Worm (Caenorhabditis elegans): Measurements from ENCODE around the gene far-2.

The far-2 gene

ce11 chrIII:9071372-9071771 is 10.3 kb upstream of the far-2 start, which contains the start of gene lin-12 (continued):
- no peak for TF ChIP-seq snpc-4 (GFP tag; optimal IDR thresholded peaks at IDR 0.05)
- TF ChIP-seq snpc-4 (tag; optimal IDR thresholded peaks at IDR 0.05) = no peak
- no peak for TF ChIP-seq C17E4.6 (GFP tag; IDR thresholded peaks at IDR 0.05)
- TF ChIP-seq F39B2.1 (GFP tag; IDR thresholded peaks at IDR 0.05) = no peak
- TF ChIP-seq hmg-1.2 (GFP tag; IDR thresholded peaks at IDR 0.05) = no peak

DNA sequence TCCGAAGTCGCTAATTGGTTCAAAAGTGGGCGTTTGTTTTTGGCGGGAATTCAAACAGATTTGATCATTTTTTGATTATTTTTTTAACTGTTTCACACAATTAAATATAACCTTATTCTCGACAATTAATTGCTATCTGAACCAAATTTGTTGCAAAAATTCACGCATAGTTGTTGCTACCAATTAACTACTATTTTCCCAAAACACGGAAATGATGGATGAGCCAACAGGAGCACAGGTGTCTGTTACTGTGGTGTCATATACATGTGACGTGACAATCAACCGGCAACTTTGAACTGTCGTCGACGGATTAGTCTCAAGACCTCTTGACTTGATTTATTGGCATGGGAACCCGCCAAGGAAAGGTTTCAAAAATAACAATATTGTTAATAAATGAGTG is 8.9 kb upstream of the far-2 start:
- TF ChIP-seq lin-26 (GFP tag; IDR thresholded peaks at IDR 0.05) (no peak), athp-1 (tag; optimal IDR thresholded peaks at IDR 0.05) (no peak), lsl-1 (GFP tag; optimal IDR thresholded peaks at IDR 0.05) (no peak), hlh-12 (tag; optimal IDR thresholded peaks at IDR 0.05) (no peak)

DNA sequence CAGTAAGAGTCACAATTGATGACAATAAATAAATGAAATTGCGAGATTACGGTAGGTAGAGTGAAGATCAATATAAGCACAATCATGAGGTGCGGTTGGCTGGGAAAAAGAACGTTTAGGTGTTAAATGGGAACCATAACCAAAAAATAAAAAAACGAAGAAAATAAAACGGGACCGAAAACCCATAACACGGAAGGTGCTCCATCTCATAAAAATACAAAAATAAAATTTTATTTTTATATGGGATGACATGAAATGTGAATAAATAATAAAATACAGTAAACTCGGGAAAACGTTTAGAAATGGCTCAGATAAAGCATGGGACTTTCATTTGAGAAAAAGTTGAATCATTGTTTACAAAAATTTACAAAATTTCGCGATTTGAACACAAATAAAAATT is 6.1 kb upstream of the far-2 start, which contains the start of gene F02A9.7:
TSS of gene F02A9.7 (minus strand) at position 101 of the 400 bp plus-strand sequence.
- TF ChIP-seq B0261.1 (tag; optimal IDR thresholded peaks at IDR 0.05) (no peak), xnd-1 (tag; optimal IDR thresholded peaks at IDR 0.05) (no peak), unc-130 (GFP tag; optimal IDR thresholded peaks at IDR 0.05) (no peak), lin-40 (tag; optimal IDR thresholded peaks at IDR 0.05) (no peak)

DNA sequence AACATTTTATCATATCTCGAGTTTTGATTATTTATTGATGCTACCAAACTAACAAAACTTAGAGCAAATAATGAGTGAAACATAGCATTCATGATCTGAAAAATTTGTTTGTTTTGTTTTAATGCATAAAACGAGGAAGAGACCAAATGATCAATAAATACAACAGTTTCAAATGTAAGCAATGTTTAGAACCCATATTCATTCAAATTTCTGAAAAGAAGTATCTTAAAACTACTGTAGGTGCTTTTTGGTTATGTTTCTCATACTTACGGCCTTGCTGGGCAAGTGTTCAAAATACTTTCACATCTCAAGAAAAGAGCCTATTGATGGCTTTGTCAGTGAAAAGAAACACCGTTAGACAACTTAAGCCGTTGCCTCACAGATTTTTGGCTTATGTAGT is 3.9 kb upstream of the far-2 start, which contains the start of gene F02A9.1:
TSS of gene F02A9.1 (minus strand) at position 101 of the 400 bp plus-strand sequence.
- TF ChIP-seq attf-5 (GFP tag; optimal IDR thresholded peaks at IDR 0.05) = no peak
- TF ChIP-seq nfyb-1 (GFP tag; IDR thresholded peaks at IDR 0.05) = no peak
- TF ChIP-seq lin-40 (tag; optimal IDR thresholded peaks at IDR 0.05) = no peak
- TF ChIP-seq ztf-22 (GFP tag; optimal IDR thresholded peaks at IDR 0.05) = no peak
- no peak for TF ChIP-seq mes-4 (tag; optimal IDR thresholded peaks at IDR 0.05)
- TF ChIP-seq madf-8 (GFP tag; conservative IDR thresholded peaks at IDR 0.05) = no peak
- TF ChIP-seq K11D2.4 (GFP tag; IDR thresholded peaks at IDR 0.05) = no peak
- no peak for TF ChIP-seq B0336.3 (GFP tag; IDR thresholded peaks at IDR 0.05)

ce11 chrIII:9080127-9080526 is 1.5 kb upstream of the far-2 start:
- TF ChIP-seq F57C9.4 (tag; optimal IDR thresholded peaks at IDR 0.05) (no peak), ekl-4 (GFP tag; IDR thresholded peaks at IDR 0.05) (no peak), somi-1 (GFP tag; optimal IDR thresholded peaks at IDR 0.05) (no peak), D2030.7 (GFP tag; IDR thresholded peaks at IDR 0.05) (no peak), lsy-27 (tag; optimal IDR thresholded peaks at IDR 0.05; ENCODE audit: borderline replicate concordance, insufficient read depth) (no peak), lin-35 (GFP tag; optimal IDR thresholded peaks at IDR 0.05) (no peak), dox-1 (GFP tag; IDR thresholded peaks at IDR 0.05) (no peak), lsl-1 (GFP tag; optimal IDR thresholded peaks at IDR 0.05) (no peak)

ce11 chrIII:9081055-9081454 is 573 bp upstream of the far-2 start, which contains the start of gene far-1:
far-1 (minus strand) TSS chrIII:9081179.
- TF ChIP-seq lin-26 (GFP tag; IDR thresholded peaks at IDR 0.05) (no peak), hrde-1 (tag; optimal IDR thresholded peaks at IDR 0.05; ENCODE audit: borderline replicate concordance) (no peak), nhr-80 (tag; optimal IDR thresholded peaks at IDR 0.05) (no peak), gei-17 (GFP tag; optimal IDR thresholded peaks at IDR 0.05) (no peak), nhr-179 (tag; optimal IDR thresholded peaks at IDR 0.05) (no peak), aptf-2 (GFP tag; conservative IDR thresholded peaks at IDR 0.05) (no peak), atf-7 (tag; optimal IDR thresholded peaks at IDR 0.05) (no peak), efl-1 (GFP tag; optimal IDR thresholded peaks at IDR 0.05) (no peak), aptf-3 (GFP tag; IDR thresholded peaks at IDR 0.05) (no peak), madf-6 (GFP tag; IDR thresholded peaks at IDR 0.05) (no peak), rpc-1 (optimal IDR thresholded peaks at IDR 0.05) (no peak), rpc-1 (tag; optimal IDR thresholded peaks at IDR 0.05) (no peak), hlh-12 (tag; optimal IDR thresholded peaks at IDR 0.05) (no peak), dox-1 (GFP tag; IDR thresholded peaks at IDR 0.05) (no peak), ceh-100 (GFP tag; IDR thresholded peaks at IDR 0.05) (no peak), tbx-9 (tag; optimal IDR thresholded peaks at IDR 0.05; ENCODE audit: borderline replicate concordance) (no peak), mel-28 (tag; optimal IDR thresholded peaks at IDR 0.05; ENCODE audit: borderline replicate concordance) (no peak), ZK185.1 (tag; optimal IDR thresholded peaks at IDR 0.05; ENCODE audit: poor library complexity, severe bottlenecking) (no peak)

Data from whole organism, young adult.